Fruit fly (Drosophila melanogaster): ENCODE results near the gene Prp4k.

Gene Prp4k

dm6 chr3L:184251-184650 is 27.0 kb downstream of the Prp4k start, which contains the start of the genes CG34140, Mkp and Mtch (continued):
- peak; percentile 74 for TF ChIP-seq CG3995 (GFP tag; optimal IDR thresholded peaks at IDR 0.05)
- peak; percentile 76 for TF ChIP-seq dysf (GFP tag; IDR thresholded peaks at IDR 0.05)
- peak; percentile 56 for TF ChIP-seq HHEX (GFP tag; optimal IDR thresholded peaks at IDR 0.05)
- peak; percentile 88 for TF ChIP-seq fu2 (GFP tag; optimal IDR thresholded peaks at IDR 0.05)
- peak; percentile 86 for TF ChIP-seq CG17829 (tag; optimal IDR thresholded peaks at IDR 0.05)
- TF ChIP-seq Hr78 (GFP tag; optimal IDR thresholded peaks at IDR 0.05): no peak
- TF ChIP-seq en (GFP tag; optimal IDR thresholded peaks at IDR 0.05): peak; percentile 69
- TF ChIP-seq CG6813 (GFP tag; optimal IDR thresholded peaks at IDR 0.05): no peak
- peak; percentile 79 for TF ChIP-seq CG17359 (tag; optimal IDR thresholded peaks at IDR 0.05)
- no peak for TF ChIP-seq jigr1 (GFP tag; IDR thresholded peaks at IDR 0.05)
- no peak for TF ChIP-seq pita (GFP tag; optimal IDR thresholded peaks at IDR 0.05)
- TF ChIP-seq CG5180 (GFP tag; optimal IDR thresholded peaks at IDR 0.05): no peak
- TF ChIP-seq CG43689 (GFP tag; IDR thresholded peaks at IDR 0.05): 0 out of 2 replicates have a peak, but pooled peaks have one; percentile 29
- TF ChIP-seq CG13287 (GFP tag; IDR thresholded peaks at IDR 0.05; ENCODE audit: partially characterized antibody): peak; percentile 99
- no peak for TF ChIP-seq yki (optimal IDR thresholded peaks at IDR 0.05)
- peak; percentile 80 for TF ChIP-seq CG9215 (GFP tag; IDR thresholded peaks at IDR 0.05)
- peak; percentile 71 for TF ChIP-seq CG11398 (GFP tag; optimal IDR thresholded peaks at IDR 0.05)
- TF ChIP-seq Gsc (GFP tag; IDR thresholded peaks at IDR 0.05): no peak
- TF ChIP-seq Blimp-1 (GFP tag; optimal IDR thresholded peaks at IDR 0.05): no peak
- TF ChIP-seq CG7963 (GFP tag; IDR thresholded peaks at IDR 0.05; ENCODE audit: partially characterized antibody): peak; percentile 54; the same call in 2 of the 3 replicates
- TF ChIP-seq prd (optimal IDR thresholded peaks at IDR 0.05): no peak
- TF ChIP-seq prd (GFP tag; IDR thresholded peaks at IDR 0.05): peak; percentile 92
- peak; percentile 75 for TF ChIP-seq ci (GFP tag; IDR thresholded peaks at IDR 0.05)
- peak; percentile 78 for TF ChIP-seq gfzf (GFP tag; optimal IDR thresholded peaks at IDR 0.05)
- TF ChIP-seq repo (GFP tag; optimal IDR thresholded peaks at IDR 0.05): peak; percentile 82
- no peak for TF ChIP-seq Lpt (GFP tag; optimal IDR thresholded peaks at IDR 0.05)
- peak; percentile 96 for TF ChIP-seq lilli (GFP tag; optimal IDR thresholded peaks at IDR 0.05)
- TF ChIP-seq CG11085 (GFP tag; IDR thresholded peaks at IDR 0.05): peak; percentile 65
- no peak for TF ChIP-seq CG2199 (GFP tag; IDR thresholded peaks at IDR 0.05)
- TF ChIP-seq CG17802 (tag; optimal IDR thresholded peaks at IDR 0.05): peak; percentile 14
- no peak for TF ChIP-seq grau (tag; optimal IDR thresholded peaks at IDR 0.05)
- TF ChIP-seq CG34422 (GFP tag; IDR thresholded peaks at IDR 0.05): peak; percentile 89
- peak; percentile 87 for TF ChIP-seq Chrac-16 (GFP tag; optimal IDR thresholded peaks at IDR 0.05)
- TF ChIP-seq vnd (GFP tag; IDR thresholded peaks at IDR 0.05; ENCODE audit: partially characterized antibody): peak; percentile 94
- peak; percentile 70 for TF ChIP-seq E2f2 (GFP tag; IDR thresholded peaks at IDR 0.05)
- peak; percentile 69 for TF ChIP-seq sima (GFP tag; optimal IDR thresholded peaks at IDR 0.05)
- TF ChIP-seq Dll (GFP tag; IDR thresholded peaks at IDR 0.05; ENCODE audit: partially characterized antibody): peak; percentile 98
- TF ChIP-seq cad (GFP tag; optimal IDR thresholded peaks at IDR 0.05): no peak
- peak; percentile 8 for TF ChIP-seq CG15073 (GFP tag; optimal IDR thresholded peaks at IDR 0.05)
- TF ChIP-seq pros (GFP tag; optimal IDR thresholded peaks at IDR 0.05): no peak
- no peak for TF ChIP-seq lov (optimal IDR thresholded peaks at IDR 0.05)
- TF ChIP-seq lov (GFP tag; IDR thresholded peaks at IDR 0.05): peak; percentile 65; the same call in 1 of the 3 replicates
- TF ChIP-seq gsb (GFP tag; IDR thresholded peaks at IDR 0.05): 0 out of 2 replicates have a peak, but pooled peaks have one; percentile 40
- TF ChIP-seq ttk (GFP tag; IDR thresholded peaks at IDR 0.05): peak; percentile 73
- peak; percentile 94 for TF ChIP-seq chn (GFP tag; optimal IDR thresholded peaks at IDR 0.05)
- peak in 1 of 3 experiments; percentile 82 for TF ChIP-seq lola (GFP tag; optimal IDR thresholded peaks at IDR 0.05)
- TF ChIP-seq fd96Cb (tag; optimal IDR thresholded peaks at IDR 0.05): peak; percentile 69
- TF ChIP-seq Oli (tag; optimal IDR thresholded peaks at IDR 0.05): no peak
- TF ChIP-seq CG3847 (GFP tag; IDR thresholded peaks at IDR 0.05): peak; percentile 88
- no peak for TF ChIP-seq Asciz (GFP tag; optimal IDR thresholded peaks at IDR 0.05)
- peak; percentile 64 for TF ChIP-seq Nf-YB (GFP tag; optimal IDR thresholded peaks at IDR 0.05)

Measured in whole organism, embryonic.